Worm (Caenorhabditis elegans): ENCODE results near the gene srx-1.

DNA sequence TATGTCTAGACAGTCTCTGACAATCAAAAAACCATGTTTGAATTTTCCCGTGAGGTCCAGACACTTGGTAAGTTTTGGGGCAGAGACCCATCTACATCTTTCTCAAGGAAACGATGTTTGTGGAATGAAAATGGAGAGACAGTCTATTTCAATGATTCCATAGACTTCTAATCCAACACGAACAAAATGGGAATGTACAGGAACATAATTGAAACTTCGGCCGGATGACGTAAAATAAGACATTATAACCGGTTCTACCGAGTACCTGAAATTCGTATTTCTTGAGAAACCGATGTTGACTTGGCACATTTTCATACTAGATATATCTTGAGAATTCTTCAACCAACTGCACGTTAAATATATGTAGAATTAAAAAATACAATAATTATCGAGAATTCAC is 15.4 kb upstream of the srx-1 start, which contains the start of gene str-87:
- TF ChIP-seq skn-1 (tag; optimal IDR thresholded peaks at IDR 0.05) (no peak), lin-35 (GFP tag; optimal IDR thresholded peaks at IDR 0.05) (no peak), elt-2 (tag; optimal IDR thresholded peaks at IDR 0.05) (no peak), tbx-2 (tag; optimal IDR thresholded peaks at IDR 0.05) (no peak), nhr-47 (tag; optimal IDR thresholded peaks at IDR 0.05) (no peak), jun-1 (tag; optimal IDR thresholded peaks at IDR 0.05) (no peak)
